Worm (Caenorhabditis elegans) whole organism, mixed stage, embryonic: Measurements from ENCODE around the gene srw-54.

Experiments
- lin-13 ChIP-seq: fragments of 150-350 bp; optimal IDR thresholded peaks from 2 replicates; lab custom pipeline; 2014; ENCODE audit warnings: missing biosample characterization, missing genetic modification characterization
- unc-62 ChIP-seq: fragments of 150-350 bp; optimal IDR thresholded peaks from 2 replicates; lab custom pipeline; 2014; ENCODE audit warnings: missing biosample characterization, missing genetic modification reagents, missing genetic modification characterization

DNA sequence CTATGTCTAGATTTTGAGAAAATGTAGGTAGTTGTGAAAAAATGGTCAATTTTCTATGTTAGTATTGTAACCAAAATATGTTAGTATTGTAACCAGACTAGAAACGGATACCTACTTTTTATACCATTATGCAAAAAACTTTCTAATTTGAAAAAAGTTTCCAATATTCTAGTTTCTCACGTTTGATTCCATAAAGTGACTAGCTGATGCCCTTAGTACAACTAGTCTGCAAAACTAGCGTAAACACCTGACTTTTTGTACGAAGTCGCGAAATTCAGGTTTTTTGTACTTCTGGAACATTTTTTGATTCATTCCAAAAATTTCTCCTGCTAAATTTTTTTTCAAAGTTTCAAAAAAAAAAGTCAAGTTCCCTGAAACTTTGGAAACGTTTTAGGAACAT, 43.1 kb upstream of the srw-54 start:
- TF ChIP-seq lin-13 (tag; lab: Kevin White, UChicago) (no peak), unc-62 (GFP tag; lab: Kevin White, UChicago) (no peak)
